Fruit fly (Drosophila melanogaster): Measurements from ENCODE around the gene CG15210.

Gene CG15210

dm6 chrX:10822678-10823440, 16.2 kb upstream of the CG15210 start (continued):
- TF ChIP-seq tio (GFP tag; optimal IDR thresholded peaks at IDR 0.05) = peak; percentile 47
- TF ChIP-seq B-H2 (GFP tag; optimal IDR thresholded peaks at IDR 0.05) = no peak
- TF ChIP-seq HLHmδ (GFP tag; optimal IDR thresholded peaks at IDR 0.05) = no peak
- TF ChIP-seq bbx (GFP tag; IDR thresholded peaks at IDR 0.05; ENCODE audit: partially characterized antibody) = no peak
- no peak for TF ChIP-seq ssp (GFP tag; IDR thresholded peaks at IDR 0.05)
- TF ChIP-seq MBD-R2 (GFP tag; IDR thresholded peaks at IDR 0.05) = no peak
- no peak for TF ChIP-seq ERR (GFP tag; optimal IDR thresholded peaks at IDR 0.05)
- no peak for TF ChIP-seq Opbp (GFP tag; IDR thresholded peaks at IDR 0.05; ENCODE audit: partially characterized antibody)
- peak; percentile 48 to 71 for TF ChIP-seq Hr51 (GFP tag; optimal IDR thresholded peaks at IDR 0.05)
- peak; percentile 8 for TF ChIP-seq CG9609 (GFP tag; optimal IDR thresholded peaks at IDR 0.05)
- no peak for TF ChIP-seq pnt (GFP tag; optimal IDR thresholded peaks at IDR 0.05)
- TF ChIP-seq klu (GFP tag; IDR thresholded peaks at IDR 0.05) = no peak
- TF ChIP-seq D19A (tag; optimal IDR thresholded peaks at IDR 0.05) = peak; percentile 84
- TF ChIP-seq ems (GFP tag; optimal IDR thresholded peaks at IDR 0.05) = peak; percentile 0
- TF ChIP-seq CG3281 (GFP tag; optimal IDR thresholded peaks at IDR 0.05) = peak; percentile 63
- peak; percentile 16 for TF ChIP-seq CG8359 (GFP tag; optimal IDR thresholded peaks at IDR 0.05; ENCODE audit: borderline replicate concordance)
- peak; percentile 47 for TF ChIP-seq cwo (GFP tag; optimal IDR thresholded peaks at IDR 0.05)
- TF ChIP-seq HHEX (GFP tag; optimal IDR thresholded peaks at IDR 0.05) = peak; percentile 47
- TF ChIP-seq CG6683 (GFP tag; optimal IDR thresholded peaks at IDR 0.05) = peak; percentile 56
- TF ChIP-seq fru (optimal IDR thresholded peaks at IDR 0.05) = no peak
- TF ChIP-seq slp2 (GFP tag; optimal IDR thresholded peaks at IDR 0.05) = no peak
- peak; percentile 68 for TF ChIP-seq croc (GFP tag; conservative IDR thresholded peaks at IDR 0.05)
- TF ChIP-seq Asciz (GFP tag; optimal IDR thresholded peaks at IDR 0.05) = peak; percentile 38
- TF ChIP-seq Poxn (GFP tag; IDR thresholded peaks at IDR 0.05) = no peak
- TF ChIP-seq HmgZ (tag; optimal IDR thresholded peaks at IDR 0.05) = peak; percentile 57
- TF ChIP-seq YL-1 (GFP tag; optimal IDR thresholded peaks at IDR 0.05) = no peak
- TF ChIP-seq CG6813 (GFP tag; optimal IDR thresholded peaks at IDR 0.05) = peak; percentile 33
- no peak for TF ChIP-seq mirr (GFP tag; optimal IDR thresholded peaks at IDR 0.05)
- no peak for TF ChIP-seq ase (GFP tag; IDR thresholded peaks at IDR 0.05)
- peak; percentile 66 for TF ChIP-seq CG2120 (GFP tag; optimal IDR thresholded peaks at IDR 0.05)
- no peak for TF ChIP-seq al (GFP tag; IDR thresholded peaks at IDR 0.05)
- no peak for TF ChIP-seq eyg (GFP tag; optimal IDR thresholded peaks at IDR 0.05)
- TF ChIP-seq Hand (GFP tag; optimal IDR thresholded peaks at IDR 0.05) = no peak
- TF ChIP-seq Gsc (GFP tag; IDR thresholded peaks at IDR 0.05) = 0 out of 2 replicates have a peak, but pooled peaks have one; percentile 30
- peak; percentile 15 to 41 for TF ChIP-seq Pdp1 (GFP tag; optimal IDR thresholded peaks at IDR 0.05)
- no peak for TF ChIP-seq chinmo (GFP tag; IDR thresholded peaks at IDR 0.05; ENCODE audit: partially characterized antibody)
- TF ChIP-seq Bteb2 (GFP tag; optimal IDR thresholded peaks at IDR 0.05) = peak; percentile 7
- TF ChIP-seq Gug (GFP tag; IDR thresholded peaks at IDR 0.05) = 0 out of 4 replicates have a peak, but pooled peaks have one; percentile 17
- TF ChIP-seq CG14667 (GFP tag; IDR thresholded peaks at IDR 0.05) = no peak
- TF ChIP-seq CG4854 (GFP tag; optimal IDR thresholded peaks at IDR 0.05) = peak; percentile 51
- no peak for TF ChIP-seq CG7786 (GFP tag; optimal IDR thresholded peaks at IDR 0.05)
- TF ChIP-seq br (optimal IDR thresholded peaks at IDR 0.05) = no peak
- TF ChIP-seq dmrt99B (tag; optimal IDR thresholded peaks at IDR 0.05) = peak; percentile 77
- TF ChIP-seq CG2116 (GFP tag; optimal IDR thresholded peaks at IDR 0.05) = no peak
- TF ChIP-seq lbe (GFP tag; optimal IDR thresholded peaks at IDR 0.05) = no peak
- no peak for TF ChIP-seq grn (GFP tag; optimal IDR thresholded peaks at IDR 0.05)
- TF ChIP-seq Eip74EF (GFP tag; optimal IDR thresholded peaks at IDR 0.05) = no peak
- TF ChIP-seq CG14710 (tag; optimal IDR thresholded peaks at IDR 0.05) = peak; percentile 90
- peak; percentile 82 for TF ChIP-seq CG11504 (tag; optimal IDR thresholded peaks at IDR 0.05)

Data from whole organism, embryonic.